Fruit fly (Drosophila melanogaster): ENCODE results near the gene Sgt.

Gene Sgt

dm6 chr2L:17449608-17450504 lies 21.5 kb upstream of the Sgt start, which contains the start of gene dl (continued):
- TF ChIP-seq Awh (GFP tag; IDR thresholded peaks at IDR 0.05) = 0 out of 2 replicates have a peak, but pooled peaks have one; percentile 7
- no peak for TF ChIP-seq Rx (GFP tag; IDR thresholded peaks at IDR 0.05)
- no peak for TF ChIP-seq CG4282 (GFP tag; optimal IDR thresholded peaks at IDR 0.05)
- peak; percentile 6 for TF ChIP-seq Meics (GFP tag; optimal IDR thresholded peaks at IDR 0.05)
- peak; percentile 10 for TF ChIP-seq gfzf (GFP tag; optimal IDR thresholded peaks at IDR 0.05)
- TF ChIP-seq CG1603 (tag; optimal IDR thresholded peaks at IDR 0.05) = no peak
- TF ChIP-seq stwl (tag; optimal IDR thresholded peaks at IDR 0.05) = peak; percentile 24
- TF ChIP-seq CG3995 (GFP tag; optimal IDR thresholded peaks at IDR 0.05) = no peak
- peak; percentile 38; the same call in 1 of the 2 replicates for TF ChIP-seq CG13287 (GFP tag; IDR thresholded peaks at IDR 0.05; ENCODE audit: partially characterized antibody)
- no peak for TF ChIP-seq inv (GFP tag; IDR thresholded peaks at IDR 0.05; ENCODE audit: partially characterized antibody)
- TF ChIP-seq Eip74EF (GFP tag; optimal IDR thresholded peaks at IDR 0.05) = no peak
- no peak for TF ChIP-seq CG6813 (GFP tag; optimal IDR thresholded peaks at IDR 0.05)
- TF ChIP-seq zen2 (GFP tag; IDR thresholded peaks at IDR 0.05; ENCODE audit: partially characterized antibody) = peak; percentile 17; the same call in 1 of the 3 replicates
- no peak for TF ChIP-seq Dad (GFP tag; optimal IDR thresholded peaks at IDR 0.05)
- peak; percentile 42 for TF ChIP-seq CG13624 (GFP tag; optimal IDR thresholded peaks at IDR 0.05)
- TF ChIP-seq tin (GFP tag; optimal IDR thresholded peaks at IDR 0.05) = no peak
- no peak for TF ChIP-seq MESR4 (GFP tag; optimal IDR thresholded peaks at IDR 0.05)
- TF ChIP-seq ttk (GFP tag; IDR thresholded peaks at IDR 0.05) = no peak
- TF ChIP-seq Bgb (GFP tag; IDR thresholded peaks at IDR 0.05; ENCODE audit: partially characterized antibody) = peak; percentile 36; the same call in 1 of the 2 replicates
- TF ChIP-seq CG3847 (GFP tag; IDR thresholded peaks at IDR 0.05) = no peak
- no peak for TF ChIP-seq CG17802 (tag; optimal IDR thresholded peaks at IDR 0.05)

- no peak for TF ChIP-seq ftz-f1 (GFP tag; optimal IDR thresholded peaks at IDR 0.05)
- no peak for TF ChIP-seq corto (GFP tag; optimal IDR thresholded peaks at IDR 0.05)
- TF ChIP-seq fd96Cb (tag; optimal IDR thresholded peaks at IDR 0.05) = peak; percentile 35
- TF ChIP-seq GATAe (GFP tag; conservative IDR thresholded peaks at IDR 0.05) = no peak
- TF ChIP-seq Mad (GFP tag; optimal IDR thresholded peaks at IDR 0.05) = no peak
- TF ChIP-seq usp (GFP tag; optimal IDR thresholded peaks at IDR 0.05) = no peak
- TF ChIP-seq CG17829 (tag; optimal IDR thresholded peaks at IDR 0.05) = no peak
- TF ChIP-seq stwl (tag; optimal IDR thresholded peaks at IDR 0.05) = no peak
- no peak for TF ChIP-seq CG10565 (GFP tag; optimal IDR thresholded peaks at IDR 0.05)
- TF ChIP-seq CG17912 (GFP tag; optimal IDR thresholded peaks at IDR 0.05) = no peak
- TF ChIP-seq crol (GFP tag; IDR thresholded peaks at IDR 0.05) = no peak
- peak; percentile 7 for TF ChIP-seq CG31365 (tag; optimal IDR thresholded peaks at IDR 0.05)
- peak; percentile 69 for TF ChIP-seq stc (GFP tag; IDR thresholded peaks at IDR 0.05)
- no peak for TF ChIP-seq Dll (GFP tag; IDR thresholded peaks at IDR 0.05; ENCODE audit: partially characterized antibody)
- no peak for TF ChIP-seq CG1647 (GFP tag; optimal IDR thresholded peaks at IDR 0.05)
- TF ChIP-seq jumu (GFP tag; optimal IDR thresholded peaks at IDR 0.05) = no peak
- no peak for TF ChIP-seq Dip2 (GFP tag; IDR thresholded peaks at IDR 0.05)
- TF ChIP-seq CG43689 (GFP tag; IDR thresholded peaks at IDR 0.05) = no peak
- no peak for TF ChIP-seq Dad (GFP tag; optimal IDR thresholded peaks at IDR 0.05)
- peak; percentile 60 for TF ChIP-seq tap (tag; optimal IDR thresholded peaks at IDR 0.05)
- TF ChIP-seq CG2889 (GFP tag; IDR thresholded peaks at IDR 0.05) = no peak
- peak; percentile 8 for TF ChIP-seq CG4617 (GFP tag; optimal IDR thresholded peaks at IDR 0.05; ENCODE audit: borderline replicate concordance)
- peak; percentile 73 for TF ChIP-seq dmrt99B (tag; optimal IDR thresholded peaks at IDR 0.05)
- TF ChIP-seq Gug (GFP tag; IDR thresholded peaks at IDR 0.05) = no peak
- no peak for TF ChIP-seq sisA (GFP tag; IDR thresholded peaks at IDR 0.05)
- no peak for TF ChIP-seq CG31224 (GFP tag; IDR thresholded peaks at IDR 0.05)
- no peak for TF ChIP-seq ro (GFP tag; IDR thresholded peaks at IDR 0.05)
Measured at dm6 chr2L:17450505-17451415, 20.6 kb upstream of the Sgt start.
